Worm (Caenorhabditis elegans) whole organism, young adult: Measurements from ENCODE around the gene cdc-48.2.
A peak's percentile ranks its signal among the peaks of the same experiment; 100 is the strongest.

Source experiments
- B0261.1 ChIP-seq: sonication (generic microtip); optimal IDR thresholded peaks from 2 replicates; lab custom pipeline; 2016; ENCODE audit warnings: mild to moderate bottlenecking, missing genetic modification characterization, moderate library complexity, missing compliant biosample characterization
- B0336.3 ChIP-seq: fragments of 200-800 bp; sonication (Bioruptor generic); IDR thresholded peaks from 2 replicates; pipeline ENCODE4 v1.3.6; 2022; ENCODE audit warnings: missing genetic modification characterization, missing compliant biosample characterization
- C17E4.6 ChIP-seq: fragments of 200-800 bp; sonication (Bioruptor generic); IDR thresholded peaks from 2 replicates; pipeline ENCODE4 v1.3.6; 2022; ENCODE audit warnings: missing genetic modification reagents, missing genetic modification characterization, missing compliant biosample characterization
- F22D6.2 ChIP-seq: sonication (generic microtip); optimal IDR thresholded peaks from 2 replicates; lab custom pipeline; 2016; ENCODE audit warnings: mild to moderate bottlenecking, missing genetic modification characterization, missing compliant biosample characterization
- K11D2.4 ChIP-seq: fragments of 200-800 bp; sonication (Bioruptor generic); IDR thresholded peaks from 2 replicates; pipeline ENCODE4 v1.3.6; 2022; ENCODE audit warnings: missing genetic modification reagents, missing genetic modification characterization, missing compliant biosample characterization
- Y53F4B.3 ChIP-seq: fragments of 200-800 bp; sonication (Bioruptor generic); IDR thresholded peaks from 2 replicates; pipeline ENCODE4 v1.3.6; 2022; ENCODE audit warnings: missing genetic modification reagents, missing genetic modification characterization, missing compliant biosample characterization
- Y79H2A.3 ChIP-seq: fragments of 200-800 bp; sonication (Bioruptor generic); conservative IDR thresholded peaks from 2 replicates; pipeline ENCODE4 v1.3.6; 2022; ENCODE audit warnings: missing genetic modification reagents, missing genetic modification characterization, missing compliant biosample characterization
- aptf-3 ChIP-seq: fragments of 200-800 bp; sonication (Bioruptor generic); IDR thresholded peaks from 2 replicates; pipeline ENCODE4 v1.3.6; 2022; ENCODE audit warnings: missing genetic modification characterization, missing compliant biosample characterization
- attf-6 ChIP-seq: fragments of 200-800 bp; sonication (Bioruptor generic); IDR thresholded peaks from 2 replicates; pipeline ENCODE4 v1.3.6; 2022; ENCODE audit warnings: missing genetic modification reagents, missing genetic modification characterization, missing compliant biosample characterization
- ccch-3 ChIP-seq: fragments of 200-800 bp; sonication (Bioruptor generic); optimal IDR thresholded peaks from 2 replicates; lab custom pipeline; 2018; ENCODE audit warnings: mild to moderate bottlenecking, missing genetic modification characterization, missing compliant biosample characterization
- cebp-1 ChIP-seq, 2 experiments: fragments of 200-800 bp in 1 of 2; sonication (Bioruptor generic) in 1 of 2; sonication (generic microtip) in 1 of 2; IDR thresholded peaks in 1 of 2; optimal IDR thresholded peaks in 1 of 2; 2 replicates each; pipeline versions ENCODE4 v1.3.6 to Lab custom; 2017 to 2022; ENCODE audit warnings: missing compliant biosample characterization in 2 of 2, missing genetic modification characterization in 2 of 2, mild to moderate bottlenecking in 1 of 2, missing genetic modification reagents in 1 of 2, moderate library complexity in 1 of 2
- ceh-100 ChIP-seq: fragments of 200-800 bp; sonication (Bioruptor generic); IDR thresholded peaks from 2 replicates; pipeline ENCODE4 v1.3.6; 2022; ENCODE audit warnings: missing genetic modification reagents, missing genetic modification characterization, missing compliant biosample characterization
- ceh-79 ChIP-seq: sonication (generic microtip); optimal IDR thresholded peaks from 2 replicates; lab custom pipeline; 2017; ENCODE audit warnings: mild to moderate bottlenecking, missing genetic modification characterization, missing compliant biosample characterization
- dox-1 ChIP-seq: fragments of 200-800 bp; sonication (Bioruptor generic); IDR thresholded peaks from 2 replicates; pipeline ENCODE4 v1.3.6; 2022; ENCODE audit warnings: missing genetic modification reagents, missing genetic modification characterization, missing compliant biosample characterization
- dpl-1 ChIP-seq: fragments of 150-350 bp; optimal IDR thresholded peaks from 2 replicates; lab custom pipeline; 2014; ENCODE audit warnings: missing biosample characterization, missing genetic modification reagents, missing genetic modification characterization
- efl-1 ChIP-seq: fragments of 150-350 bp; optimal IDR thresholded peaks from 2 replicates; lab custom pipeline; 2014; ENCODE audit warnings: missing biosample characterization, missing genetic modification reagents, missing genetic modification characterization
- gei-17 ChIP-seq: fragments of 200-800 bp; sonication (Bioruptor generic); optimal IDR thresholded peaks from 2 replicates; lab custom pipeline; 2018; ENCODE audit warnings: mild to moderate bottlenecking, missing genetic modification characterization, missing compliant biosample characterization
- hmg-1.2 ChIP-seq: fragments of 200-800 bp; sonication (Bioruptor generic); IDR thresholded peaks from 2 replicates; pipeline ENCODE4 v1.3.6; 2022; ENCODE audit warnings: missing genetic modification reagents, missing genetic modification characterization, missing compliant biosample characterization
- let-607 ChIP-seq, 2 experiments: fragments of 200-800 bp in 1 of 2; sonication (Bioruptor generic) in 1 of 2; sonication (generic microtip) in 1 of 2; optimal IDR thresholded peaks; 2 replicates each; lab custom pipeline; 2016 to 2018; ENCODE audit warnings: mild to moderate bottlenecking in 2 of 2, missing compliant biosample characterization in 2 of 2, missing genetic modification characterization in 2 of 2, moderate library complexity in 2 of 2, missing genotype in 1 of 2
- lin-35 ChIP-seq, 3 experiments: fragments of 150-350 bp in 2 of 3; sonication (generic microtip) in 1 of 3; optimal IDR thresholded peaks; 2 replicates each; lab custom pipeline; 2014 to 2018; ENCODE audit warnings: missing biosample characterization in 3 of 3, missing genetic modification characterization in 3 of 3, missing genetic modification reagents in 3 of 3
- nfya-1 ChIP-seq: sonication (generic microtip); optimal IDR thresholded peaks from 2 replicates; lab custom pipeline; 2017; ENCODE audit warnings: antibody characterized with exemption, missing compliant biosample characterization, missing genetic modification characterization, borderline replicate concordance; ENCODE audit not compliant: insufficient read depth
- nhr-80 ChIP-seq: sonication (generic microtip); optimal IDR thresholded peaks from 2 replicates; lab custom pipeline; 2016; ENCODE audit warnings: missing genetic modification characterization, missing compliant biosample characterization
- nhr-90 ChIP-seq: sonication (generic microtip); optimal IDR thresholded peaks from 2 replicates; lab custom pipeline; 2016; ENCODE audit warnings: missing genotype, mild to moderate bottlenecking, missing genetic modification characterization, missing compliant biosample characterization
- snpc-1.1 ChIP-seq: sonication (generic microtip); optimal IDR thresholded peaks from 2 replicates; lab custom pipeline; 2017; ENCODE audit warnings: missing genetic modification characterization, mild to moderate bottlenecking, missing compliant biosample characterization, antibody characterized with exemption, moderate library complexity, missing genotype, missing genetic modification reagents; ENCODE audit not compliant: insufficient read depth
- snpc-1.3 ChIP-seq: sonication (generic microtip); optimal IDR thresholded peaks from 2 replicates; lab custom pipeline; 2017; ENCODE audit warnings: missing genetic modification characterization, mild to moderate bottlenecking, missing compliant biosample characterization, antibody characterized with exemption, moderate library complexity, missing genotype, missing genetic modification reagents; ENCODE audit not compliant: insufficient read depth
- snpc-4 ChIP-seq, 5 experiments: fragments of 150-350 bp in 1 of 5; sonication (generic microtip) in 4 of 5; optimal IDR thresholded peaks; 2 replicates each; lab custom pipeline; 2014 to 2018; ENCODE audit warnings: missing genetic modification characterization in 5 of 5, missing biosample characterization in 3 of 5, antibody characterized with exemption in 2 of 5, mild to moderate bottlenecking in 2 of 5, missing compliant biosample characterization in 2 of 5, missing genotype in 2 of 5, moderate library complexity in 2 of 5, missing genetic modification reagents in 1 of 5
- tlf-1 ChIP-seq: fragments of 200-800 bp; sonication (Bioruptor generic); optimal IDR thresholded peaks from 2 replicates; lab custom pipeline; 2018; ENCODE audit warnings: mild to moderate bottlenecking, missing genetic modification characterization, missing compliant biosample characterization
- zfh-2 ChIP-seq: fragments of 200-800 bp; sonication (Bioruptor generic); conservative IDR thresholded peaks from 2 replicates; pipeline ENCODE4 v1.3.6; 2022; ENCODE audit warnings: missing genetic modification reagents, missing genetic modification characterization, missing compliant biosample characterization
- ztf-22 ChIP-seq: fragments of 200-800 bp; sonication (Bioruptor generic); optimal IDR thresholded peaks from 2 replicates; lab custom pipeline; 2018; ENCODE audit warnings: mild to moderate bottlenecking, missing genetic modification characterization, moderate library complexity, missing compliant biosample characterization

Gene cdc-48.2

DNA sequence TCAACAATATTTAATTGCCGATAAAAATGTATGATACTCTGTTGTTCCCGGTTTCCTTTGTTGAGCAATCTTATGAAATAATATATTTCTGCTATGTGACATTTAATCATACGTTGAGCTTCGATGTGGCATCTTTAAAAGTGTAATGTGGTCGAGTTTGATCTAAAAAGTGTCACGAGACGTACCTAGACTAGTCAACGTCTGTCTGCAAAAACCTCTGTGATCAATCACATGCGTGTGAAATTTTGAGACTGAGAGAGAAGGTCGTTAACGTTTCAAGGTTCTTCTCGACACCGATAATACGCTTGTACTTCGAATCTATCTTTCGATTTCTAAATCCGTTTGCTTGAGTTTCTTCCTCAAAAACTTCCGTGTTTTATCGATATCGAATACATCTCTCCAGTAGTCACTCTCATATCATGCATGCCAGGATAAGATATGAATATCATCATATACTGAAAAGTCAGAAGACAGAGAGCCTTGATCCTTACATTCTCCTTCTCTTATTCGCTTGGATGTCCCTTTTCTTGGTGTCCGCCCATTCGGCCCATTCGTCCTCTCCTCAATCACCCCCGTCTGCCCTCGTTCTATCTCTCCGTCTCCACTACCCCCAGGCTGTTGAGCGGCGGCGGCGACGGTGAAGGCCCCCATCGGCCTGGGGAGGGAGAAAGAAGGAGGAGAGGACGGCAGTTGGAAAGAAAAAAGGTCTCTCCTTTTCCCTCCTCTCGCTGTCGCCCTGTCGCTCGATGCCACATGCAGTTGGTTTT is 9.8 kb upstream of the cdc-48.2 start (continued):
- TF ChIP-seq B0336.3 (no peak), let-607 (tag; optimal IDR thresholded peaks at IDR 0.05; lab: Kevin White, UChicago) (no peak), ceh-79 (no peak), K11D2.4 (no peak), lin-35 (GFP tag; optimal IDR thresholded peaks at IDR 0.05; lab: Kevin White, UChicago) (no peak), snpc-1.3 (tag; lab: Kevin White, UChicago) (no peak), aptf-3 (GFP tag; lab: Robert Waterston, UW) (0 out of 2 replicates have a peak, but pooled peaks have one; percentile 40), attf-6 (GFP tag; lab: Robert Waterston, UW) (no peak), F22D6.2 (no peak), Y79H2A.3 (no peak), snpc-4 (GFP tag; optimal IDR thresholded peaks at IDR 0.05; lab: Kevin White, UChicago) (no peak), snpc-4 (tag; optimal IDR thresholded peaks at IDR 0.05; lab: Kevin White, UChicago) (no peak), C17E4.6 (GFP tag; lab: Robert Waterston, UW) (no peak), dpl-1 (GFP tag; lab: Kevin White, UChicago) (no peak), B0261.1 (tag; lab: Kevin White, UChicago) (no peak)

DNA sequence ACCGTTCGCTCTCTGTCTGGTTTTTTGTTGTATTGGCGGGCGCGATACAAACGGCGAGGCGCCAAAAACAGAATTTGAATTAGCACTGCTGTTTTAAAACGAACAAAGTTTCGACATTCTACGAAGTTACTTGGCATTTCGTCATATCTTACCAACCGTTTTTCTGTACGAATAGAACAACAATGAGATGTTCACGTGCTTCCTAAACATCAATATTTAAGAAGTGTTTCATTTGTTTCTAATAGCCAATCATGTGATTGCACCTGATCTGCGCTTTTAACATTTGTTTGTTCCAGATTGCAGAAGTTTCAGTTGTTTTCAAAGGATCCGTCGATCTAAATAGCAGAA is 9.3 kb upstream of the cdc-48.2 start:
- TF ChIP-seq nhr-90 (tag; lab: Kevin White, UChicago) (no peak), gei-17 (no peak), cebp-1 (GFP tag; IDR thresholded peaks at IDR 0.05; lab: Robert Waterston, UW) (0 out of 2 replicates have a peak, but pooled peaks have one; percentile 29), cebp-1 (tag; optimal IDR thresholded peaks at IDR 0.05; lab: Kevin White, UChicago) (peak; percentile 85), efl-1 (GFP tag; lab: Kevin White, UChicago) (peak; percentile 13), zfh-2 (GFP tag; lab: Robert Waterston, UW) (0 out of 2 replicates have a peak, but pooled peaks have one; percentile 5)

DNA sequence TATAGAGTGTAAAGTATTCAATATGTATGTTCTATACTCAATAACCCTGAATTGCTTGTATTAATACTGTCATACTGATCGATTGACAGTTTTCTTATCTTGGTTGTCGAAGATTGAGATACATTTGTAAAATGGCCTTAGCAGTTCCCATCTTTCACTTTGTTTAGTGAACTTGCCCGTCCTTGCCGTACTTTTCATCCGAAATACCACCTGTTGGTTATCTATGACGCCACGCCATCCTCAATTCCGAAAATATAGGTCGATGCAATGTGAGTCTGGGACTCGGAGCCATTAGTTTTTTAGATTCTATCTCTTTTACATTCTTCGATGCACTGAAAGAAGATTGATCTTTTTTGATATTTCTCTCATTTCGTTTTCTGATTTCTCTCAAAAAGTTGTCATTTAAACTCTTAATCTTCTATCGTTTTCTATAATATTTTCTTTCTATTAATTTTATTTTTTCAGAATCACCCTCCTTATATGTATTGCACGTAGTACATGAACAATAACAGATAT is 8.7 kb upstream of the cdc-48.2 start, which contains the start of gene ulp-4:
Gene ulp-4 (plus strand): TSS at position 466 of the 516 bp plus-strand sequence.
- no peak for TF ChIP-seq ceh-100 (GFP tag; lab: Robert Waterston, UW)
- TF ChIP-seq ccch-3 (GFP tag; lab: Kevin White, UChicago), result no peak
- TF ChIP-seq nhr-80 (tag; lab: Kevin White, UChicago), result peak; percentile 66
- no peak for TF ChIP-seq ztf-22 (GFP tag; lab: Kevin White, UChicago)
- TF ChIP-seq tlf-1, result no peak
- no peak for TF ChIP-seq nfya-1 (tag; lab: Kevin White, UChicago)
- TF ChIP-seq attf-6 (GFP tag; lab: Robert Waterston, UW), result no peak
- no peak for TF ChIP-seq snpc-1.1

DNA sequence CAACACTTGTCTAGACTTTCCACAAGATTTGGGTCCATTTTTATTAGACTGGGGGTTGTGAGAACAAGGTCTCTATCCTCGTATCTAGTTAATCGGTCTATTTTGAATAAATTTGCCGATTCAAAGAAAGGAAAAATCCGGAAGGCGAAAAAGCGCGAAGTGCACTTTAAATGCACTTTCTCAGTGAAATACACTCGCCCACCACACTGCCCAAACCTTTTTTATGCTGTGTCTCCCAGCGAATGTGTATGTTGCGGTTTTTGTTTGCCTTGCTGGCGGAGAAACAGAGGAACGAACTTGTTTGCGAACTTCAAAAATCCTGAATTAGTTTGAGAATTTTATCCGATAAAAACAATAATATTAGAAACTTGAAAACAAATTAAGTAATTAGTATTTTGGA is 7.5 kb upstream of the cdc-48.2 start:
- TF ChIP-seq hmg-1.2 (GFP tag; lab: Robert Waterston, UW), result 0 out of 2 replicates have a peak, but pooled peaks have one; percentile 5
- no peak for TF ChIP-seq cebp-1 (GFP tag; IDR thresholded peaks at IDR 0.05; lab: Robert Waterston, UW)
- TF ChIP-seq cebp-1 (tag; optimal IDR thresholded peaks at IDR 0.05; lab: Kevin White, UChicago), result peak; percentile 28
- TF ChIP-seq Y53F4B.3, result no peak
- 0 out of 2 replicates have a peak, but pooled peaks have one; percentile 11 for TF ChIP-seq dox-1 (GFP tag; lab: Robert Waterston, UW)
- TF ChIP-seq, all 124 proteins: peak for 3
